Worm (Caenorhabditis elegans) whole organism, L4 larva: ENCODE measurements around the gene Y102A11A.9.

Source experiments
- F44E2.7 ChIP-seq: fragments of 200-800 bp; sonication (Bioruptor generic); IDR thresholded peaks from 2 replicates; pipeline ENCODE4 v2.1.2; 2022; ENCODE audit warnings: missing genetic modification characterization, missing compliant biosample characterization
- R02D3.7 ChIP-seq: fragments of 150-350 bp; sonication (generic microtip); optimal IDR thresholded peaks from 3 replicates; lab custom pipeline; 2014; ENCODE audit warnings: missing biosample characterization, missing genetic modification characterization
- ama-1 ChIP-seq: fragments of 150-350 bp; optimal IDR thresholded peaks from 2 replicates; lab custom pipeline; 2014; ENCODE audit warnings: inconsistent platforms, mixed read lengths
- ces-1 ChIP-seq: fragments of 150-350 bp; sonication (generic microtip); optimal IDR thresholded peaks from 4 replicates; lab custom pipeline; 2014; ENCODE audit warnings: missing biosample characterization, missing genetic modification reagents, missing genetic modification characterization
- lim-7 ChIP-seq: fragments of 200-800 bp; sonication (Bioruptor generic); IDR thresholded peaks from 2 replicates; pipeline ENCODE4 v1.3.6; 2022; ENCODE audit warnings: missing genetic modification characterization, missing compliant biosample characterization
- mdl-1 ChIP-seq, 2 experiments: fragments of 150-350 bp in 1 of 2; sonication (generic microtip) in 1 of 2; optimal IDR thresholded peaks; 2 replicates each; lab custom pipeline; 2014 to 2017; ENCODE audit warnings: missing biosample characterization in 2 of 2, missing genetic modification characterization in 2 of 2
- mxl-3 ChIP-seq: fragments of 200-800 bp; sonication (Bioruptor generic); optimal IDR thresholded peaks from 2 replicates; lab custom pipeline; 2018; ENCODE audit warnings: mild to moderate bottlenecking, missing genetic modification characterization, missing compliant biosample characterization
- nhr-237 ChIP-seq: sonication (generic microtip); optimal IDR thresholded peaks from 2 replicates; lab custom pipeline; 2017; ENCODE audit warnings: missing biosample characterization, missing genetic modification characterization
- php-3 ChIP-seq: fragments of 200-800 bp; sonication (Bioruptor generic); IDR thresholded peaks from 2 replicates; pipeline ENCODE4 v1.3.6; 2022; ENCODE audit warnings: missing genetic modification reagents, missing genetic modification characterization, missing compliant biosample characterization

DNA sequence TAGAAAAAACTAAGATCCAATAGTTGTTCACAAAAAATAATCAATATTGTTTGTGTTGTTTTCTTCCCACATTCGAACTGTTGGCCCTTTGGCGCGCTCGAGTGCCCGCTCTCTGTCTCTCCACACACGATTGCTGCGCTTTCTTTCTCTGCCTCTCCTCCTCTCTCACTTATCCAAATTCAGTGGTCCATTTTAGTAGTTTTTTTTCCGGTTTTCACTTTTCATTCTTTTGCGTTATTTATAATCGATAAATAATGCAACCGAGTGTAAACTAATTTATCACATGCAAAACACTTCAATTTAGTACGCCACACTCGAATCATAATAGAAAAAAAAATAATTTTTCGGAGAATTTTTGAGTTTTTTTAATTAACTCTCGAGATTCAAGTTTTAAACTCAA, 12.4 kb upstream of the Y102A11A.9 start:
- TF ChIP-seq php-3 = no peak
- no peak for TF ChIP-seq R02D3.7
- no peak for TF ChIP-seq ces-1 (GFP tag; lab: Kevin White, UChicago)
- no peak for TF ChIP-seq mdl-1 (tag; optimal IDR thresholded peaks at IDR 0.05; lab: Kevin White, UChicago)
- no peak for TF ChIP-seq nhr-237 (tag; lab: Kevin White, UChicago)
- TF ChIP-seq lim-7 (GFP tag; lab: Robert Waterston, UW) = no peak
- TF ChIP-seq mxl-3 (GFP tag; lab: Kevin White, UChicago) = no peak
- no peak for TF ChIP-seq ama-1 (lab: Kevin White, UChicago)
- TF ChIP-seq F44E2.7 (GFP tag; lab: Robert Waterston, UW) = no peak
